Worm (Caenorhabditis elegans) whole organism, early embryonic: Measurements from ENCODE around the gene F55B11.3.

Source experiments
- ama-1 ChIP-seq: fragments of 150-350 bp; optimal IDR thresholded peaks from 2 replicates; lab custom pipeline; 2014
- ceh-36 ChIP-seq: sonication (generic microtip); optimal IDR thresholded peaks from 2 replicates; lab custom pipeline; 2016; ENCODE audit warnings: missing genetic modification characterization, inconsistent platforms, missing compliant biosample characterization
- hmbx-1 ChIP-seq: sonication (generic microtip); optimal IDR thresholded peaks from 2 replicates; lab custom pipeline; 2016; ENCODE audit warnings: mild to moderate bottlenecking, missing genetic modification characterization, missing compliant biosample characterization
- hmg-4 ChIP-seq: fragments of 200-800 bp; sonication (Bioruptor generic); optimal IDR thresholded peaks from 2 replicates; lab custom pipeline; 2018; ENCODE audit warnings: mild to moderate bottlenecking, missing genetic modification characterization, missing compliant biosample characterization
- sea-1 ChIP-seq: fragments of 200-800 bp; sonication (Bioruptor generic); conservative IDR thresholded peaks from 2 replicates; pipeline ENCODE4 v1.3.6; 2022; ENCODE audit warnings: missing genetic modification characterization, missing compliant biosample characterization
- tbx-11 ChIP-seq: fragments of 200-800 bp; sonication (Bioruptor generic); IDR thresholded peaks from 2 replicates; pipeline ENCODE4 v1.3.6; 2022; ENCODE audit warnings: missing genetic modification characterization, missing compliant biosample characterization
- tbx-37 ChIP-seq: fragments of 200-800 bp; sonication (Bioruptor generic); conservative IDR thresholded peaks from 2 replicates; pipeline ENCODE4 v1.3.6; 2022; ENCODE audit warnings: missing genetic modification reagents, missing genetic modification characterization, missing compliant biosample characterization

- no peak for TF ChIP-seq sea-1
- no peak for TF ChIP-seq ceh-36 (tag; lab: Kevin White, UChicago)
- no peak for TF ChIP-seq ama-1 (lab: Kevin White, UChicago)
- no peak for TF ChIP-seq tbx-11 (GFP tag; lab: Robert Waterston, UW)
- no peak for TF ChIP-seq hmbx-1 (tag; lab: Kevin White, UChicago)
- TF ChIP-seq hmg-4, result no peak
- TF ChIP-seq tbx-37, result no peak
Observed at ce11 chrIV:14395531-14395930, 29.0 kb upstream of the F55B11.3 start.
